Worm (Caenorhabditis elegans): ENCODE measurements around the gene C55A6.12.

DNA sequence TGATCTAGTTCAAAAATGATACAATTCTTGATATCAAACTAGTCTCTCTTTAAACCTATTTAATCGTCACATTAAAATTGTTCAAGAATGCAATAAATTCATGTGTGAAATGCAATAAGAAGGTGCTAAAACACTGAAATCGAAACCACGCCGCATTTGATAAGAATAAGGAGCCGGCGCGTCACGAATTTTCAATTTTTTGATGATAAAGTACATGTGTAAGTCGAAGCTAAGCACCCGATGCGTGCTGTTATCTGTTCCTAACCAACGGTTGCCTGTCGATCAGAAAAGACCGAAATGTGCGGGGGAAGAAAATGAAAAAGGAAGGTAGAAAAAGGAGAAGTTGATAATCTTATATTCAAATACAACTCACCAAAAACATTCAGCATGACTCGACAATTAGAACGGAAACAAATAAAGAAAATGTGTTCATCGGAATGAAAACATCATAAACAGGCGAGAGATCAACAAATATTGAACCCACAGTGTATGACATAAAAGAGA lies 32.7 kb downstream of the C55A6.12 start, which contains the start of gene aat-6:
- TF ChIP-seq egl-27 (tag; optimal IDR thresholded peaks at IDR 0.05) (no peak), ces-1 (GFP tag; optimal IDR thresholded peaks at IDR 0.05) (no peak), nhr-28 (tag; optimal IDR thresholded peaks at IDR 0.05) (no peak), elt-3 (tag; optimal IDR thresholded peaks at IDR 0.05) (no peak), pqm-1 (tag; optimal IDR thresholded peaks at IDR 0.05) (peak; percentile 10), ceh-82 (tag; optimal IDR thresholded peaks at IDR 0.05) (no peak), swsn-7 (tag; optimal IDR thresholded peaks at IDR 0.05) (no peak), tbx-2 (tag; optimal IDR thresholded peaks at IDR 0.05) (no peak), ztf-11 (tag; optimal IDR thresholded peaks at IDR 0.05) (no peak), snpc-4 (tag; optimal IDR thresholded peaks at IDR 0.05) (no peak), mep-1 (tag; optimal IDR thresholded peaks at IDR 0.05) (no peak)
